Fruit fly (Drosophila melanogaster) whole organism, prepupa: ENCODE data around the gene Tbc1d22.

Experiments used
- Blimp-1 ChIP-seq: fragments of 200-800 bp; sonication (Bioruptor generic); optimal IDR thresholded peaks from 3 replicates; lab custom pipeline; 2017; ENCODE audit warnings: missing biosample characterization, missing genetic modification characterization, mild to moderate bottlenecking, moderate library complexity, missing genetic modification reagents
- CG10631 ChIP-seq: fragments of 200-800 bp; sonication (Bioruptor generic); optimal IDR thresholded peaks from 2 replicates; lab custom pipeline; 2016; ENCODE audit warnings: missing biosample characterization, missing genetic modification characterization
- CG11762 ChIP-seq: fragments of 200-800 bp; sonication (Bioruptor generic); optimal IDR thresholded peaks from 3 replicates; lab custom pipeline; 2016; ENCODE audit warnings: missing biosample characterization, missing genetic modification characterization; ENCODE audit not compliant: insufficient read depth
- CG11902 ChIP-seq: fragments of 200-800 bp; sonication (Bioruptor generic); optimal IDR thresholded peaks from 3 replicates; lab custom pipeline; 2016; ENCODE audit warnings: missing biosample characterization, missing genetic modification characterization
- CG1621 ChIP-seq: fragments of 200-800 bp; sonication (Bioruptor generic); optimal IDR thresholded peaks from 3 replicates; lab custom pipeline; 2018; ENCODE audit warnings: missing biosample characterization, mild to moderate bottlenecking, missing genetic modification characterization
- CG16779 ChIP-seq: fragments of 200-800 bp; sonication (Bioruptor generic); optimal IDR thresholded peaks from 3 replicates; lab custom pipeline; 2017; ENCODE audit warnings: missing biosample characterization, mild to moderate bottlenecking, missing genetic modification characterization
- CG34406 ChIP-seq: fragments of 200-800 bp; sonication (Bioruptor generic); optimal IDR thresholded peaks from 3 replicates; lab custom pipeline; 2016; ENCODE audit warnings: missing biosample characterization, missing genetic modification characterization
- CG3919 ChIP-seq: fragments of 200-800 bp; sonication (Bioruptor generic); optimal IDR thresholded peaks from 3 replicates; lab custom pipeline; 2016; ENCODE audit warnings: missing biosample characterization, missing genetic modification characterization
- CG4318 ChIP-seq: fragments of 200-800 bp; sonication (Bioruptor generic); optimal IDR thresholded peaks from 3 replicates; lab custom pipeline; 2017; ENCODE audit warnings: missing biosample characterization, mild to moderate bottlenecking, missing genetic modification characterization
- CG6276 ChIP-seq: fragments of 200-800 bp; sonication (Bioruptor generic); optimal IDR thresholded peaks from 2 replicates; lab custom pipeline; 2017; ENCODE audit warnings: missing biosample characterization, mild to moderate bottlenecking, missing genetic modification characterization
- CG6792 ChIP-seq: fragments of 200-800 bp; sonication (Bioruptor generic); optimal IDR thresholded peaks from 3 replicates; lab custom pipeline; 2016; ENCODE audit warnings: missing biosample characterization, missing genetic modification characterization
- CG6808 ChIP-seq: fragments of 200-800 bp; sonication (Bioruptor generic); optimal IDR thresholded peaks from 3 replicates; lab custom pipeline; 2017; ENCODE audit warnings: missing biosample characterization, missing genetic modification characterization, mild to moderate bottlenecking, moderate library complexity, missing genetic modification reagents
- CG6854 ChIP-seq: fragments of 200-800 bp; sonication (Bioruptor generic); optimal IDR thresholded peaks from 2 replicates; lab custom pipeline; 2017; ENCODE audit warnings: missing biosample characterization, mild to moderate bottlenecking, missing genetic modification characterization
- CG8119 ChIP-seq: fragments of 200-800 bp; sonication (Bioruptor generic); IDR thresholded peaks from 3 replicates; pipeline ENCODE4 v1.3.6; 2022; ENCODE audit warnings: missing biosample characterization, missing genetic modification characterization
- CG8319 ChIP-seq: fragments of 200-800 bp; sonication (Bioruptor generic); optimal IDR thresholded peaks from 3 replicates; lab custom pipeline; 2016; ENCODE audit warnings: missing biosample characterization, missing genetic modification characterization
- CG9139 ChIP-seq: fragments of 200-800 bp; sonication (Bioruptor generic); optimal IDR thresholded peaks from 3 replicates; lab custom pipeline; 2017; ENCODE audit warnings: missing biosample characterization, mild to moderate bottlenecking, missing genetic modification characterization
- Eip93F ChIP-seq: fragments of 200-800 bp; sonication (Bioruptor generic); optimal IDR thresholded peaks from 2 replicates; lab custom pipeline; 2016; ENCODE audit warnings: missing biosample characterization, mild to moderate bottlenecking, missing genetic modification characterization
- Ets21C ChIP-seq: fragments of 200-800 bp; sonication (Bioruptor generic); optimal IDR thresholded peaks from 3 replicates; lab custom pipeline; 2016; ENCODE audit warnings: missing biosample characterization, missing genetic modification characterization
- Ets96B ChIP-seq: fragments of 200-800 bp; optimal IDR thresholded peaks from 2 replicates; lab custom pipeline; 2019; ENCODE audit warnings: missing biosample characterization, mild to moderate bottlenecking, missing genetic modification characterization, moderate library complexity
- Gug ChIP-seq: fragments of 200-800 bp; sonication (Bioruptor generic); IDR thresholded peaks from 2 replicates; pipeline ENCODE4 v1.3.6; 2022; ENCODE audit warnings: missing biosample characterization, missing genetic modification characterization
- Hr38 ChIP-seq: sonication (Bioruptor generic); optimal IDR thresholded peaks from 2 replicates; lab custom pipeline; 2016; ENCODE audit warnings: missing biosample characterization, missing genetic modification characterization
- Hr39 ChIP-seq: fragments of 200-800 bp; sonication (Bioruptor generic); optimal IDR thresholded peaks from 2 replicates; lab custom pipeline; 2016; ENCODE audit warnings: missing biosample characterization, missing genetic modification characterization
- Hr4 ChIP-seq: fragments of 200-800 bp; sonication (Bioruptor generic); optimal IDR thresholded peaks from 3 replicates; lab custom pipeline; 2016; ENCODE audit warnings: missing biosample characterization, missing genetic modification characterization
- Lpt ChIP-seq: fragments of 200-800 bp; sonication (Bioruptor generic); optimal IDR thresholded peaks from 3 replicates; lab custom pipeline; 2016; ENCODE audit warnings: missing biosample characterization, missing genetic modification characterization
- Smox ChIP-seq: fragments of 200-800 bp; sonication (Bioruptor generic); optimal IDR thresholded peaks from 3 replicates; lab custom pipeline; 2016; ENCODE audit warnings: missing biosample characterization, missing genetic modification characterization
- Sox102F ChIP-seq: fragments of 200-800 bp; sonication (Bioruptor generic); optimal IDR thresholded peaks from 2 replicates; lab custom pipeline; 2016; ENCODE audit warnings: missing biosample characterization, mild to moderate bottlenecking, missing genetic modification characterization
- Sox14 ChIP-seq: fragments of 200-800 bp; sonication (Bioruptor generic); optimal IDR thresholded peaks from 3 replicates; lab custom pipeline; 2016; ENCODE audit warnings: missing biosample characterization, missing genetic modification characterization
- Sox15 ChIP-seq: fragments of 200-800 bp; sonication (Bioruptor generic); optimal IDR thresholded peaks from 3 replicates; lab custom pipeline; 2016; ENCODE audit warnings: missing biosample characterization, missing genetic modification characterization
- achi ChIP-seq: fragments of 200-800 bp; sonication (Bioruptor generic); optimal IDR thresholded peaks from 3 replicates; lab custom pipeline; 2016; ENCODE audit warnings: missing biosample characterization, missing genetic modification characterization
- acj6 ChIP-seq: fragments of 200-800 bp; sonication (Bioruptor generic); optimal IDR thresholded peaks from 3 replicates; lab custom pipeline; 2016; ENCODE audit warnings: missing biosample characterization, missing genetic modification characterization
- cyc ChIP-seq: fragments of 200-800 bp; sonication (Bioruptor generic); optimal IDR thresholded peaks from 3 replicates; lab custom pipeline; 2016; ENCODE audit warnings: missing biosample characterization, missing genetic modification characterization
- dac ChIP-seq: fragments of 200-800 bp; sonication (Bioruptor generic); optimal IDR thresholded peaks from 2 replicates; lab custom pipeline; 2017; ENCODE audit warnings: missing biosample characterization, mild to moderate bottlenecking, missing genetic modification characterization
- dsx ChIP-seq: fragments of 200-800 bp; optimal IDR thresholded peaks from 3 replicates; lab custom pipeline; 2019; ENCODE audit warnings: missing biosample characterization, mild to moderate bottlenecking, missing genetic modification characterization, moderate library complexity; ENCODE audit not compliant: poor library complexity, severe bottlenecking
- eg ChIP-seq: fragments of 200-800 bp; sonication (Bioruptor generic); IDR thresholded peaks from 3 replicates; pipeline ENCODE4 v1.3.6; 2022; ENCODE audit warnings: missing biosample characterization, missing genetic modification characterization
- fd59A ChIP-seq: fragments of 200-800 bp; sonication (Bioruptor generic); optimal IDR thresholded peaks from 2 replicates; lab custom pipeline; 2017; ENCODE audit warnings: missing biosample characterization, mild to moderate bottlenecking, missing genetic modification characterization, missing genetic modification reagents
- fkh ChIP-seq: fragments of 200-800 bp; sonication (Bioruptor generic); optimal IDR thresholded peaks from 3 replicates; lab custom pipeline; 2017; ENCODE audit warnings: missing biosample characterization, mild to moderate bottlenecking, missing genetic modification characterization, moderate library complexity
- lz ChIP-seq: fragments of 200-800 bp; sonication (Bioruptor generic); optimal IDR thresholded peaks from 3 replicates; lab custom pipeline; 2016; ENCODE audit warnings: missing biosample characterization, missing genetic modification characterization
- pdm3 ChIP-seq: fragments of 200-800 bp; sonication (Bioruptor generic); optimal IDR thresholded peaks from 3 replicates; lab custom pipeline; 2016; ENCODE audit warnings: missing biosample characterization, missing genetic modification characterization
- salr ChIP-seq, 2 experiments: fragments of 200-800 bp; sonication (Bioruptor generic); optimal IDR thresholded peaks; 3 replicates each; lab custom pipeline; 2016 to 2018; ENCODE audit warnings: missing biosample characterization in 2 of 2, missing genetic modification characterization in 2 of 2, mild to moderate bottlenecking in 1 of 2
- topi ChIP-seq: fragments of 200-800 bp; sonication (Bioruptor generic); optimal IDR thresholded peaks from 3 replicates; lab custom pipeline; 2016; ENCODE audit warnings: missing biosample characterization, missing genetic modification characterization
- vri ChIP-seq: fragments of 200-800 bp; sonication (Bioruptor generic); optimal IDR thresholded peaks from 3 replicates; lab custom pipeline; 2016; ENCODE audit warnings: missing biosample characterization, mild to moderate bottlenecking, missing genetic modification characterization

Tbc1d22 gene

dm6 chr3R:21069742-21070141 lies 32.3 kb upstream of the Tbc1d22 start:
- TF ChIP-seq Lpt (GFP tag; lab: Kevin White, UChicago): no peak
- no peak for TF ChIP-seq acj6 (GFP tag; lab: Kevin White, UChicago)
- no peak for TF ChIP-seq CG11762 (GFP tag; lab: Kevin White, UChicago)
- no peak for TF ChIP-seq CG9139 (GFP tag; lab: Kevin White, UChicago)
- TF ChIP-seq Hr39 (GFP tag; lab: Kevin White, UChicago): no peak
- TF ChIP-seq Gug (GFP tag; lab: Robert Waterston, UW): no peak
- TF ChIP-seq cyc (GFP tag; lab: Kevin White, UChicago): no peak
- TF ChIP-seq CG8319 (GFP tag; lab: Kevin White, UChicago): no peak
- no peak for TF ChIP-seq Ets21C (GFP tag; lab: Kevin White, UChicago)
- TF ChIP-seq CG11902: no peak
- no peak for TF ChIP-seq Sox102F (GFP tag; lab: Kevin White, UChicago)
- TF ChIP-seq pdm3 (GFP tag; lab: Kevin White, UChicago): no peak
- no peak for TF ChIP-seq CG8119 (GFP tag; lab: Robert Waterston, UW)
- TF ChIP-seq salr (GFP tag; optimal IDR thresholded peaks at IDR 0.05; lab: Kevin White, UChicago): no peak
- no peak for TF ChIP-seq fkh (GFP tag; lab: Kevin White, UChicago)
- no peak for TF ChIP-seq CG6808 (GFP tag; lab: Kevin White, UChicago)

DNA sequence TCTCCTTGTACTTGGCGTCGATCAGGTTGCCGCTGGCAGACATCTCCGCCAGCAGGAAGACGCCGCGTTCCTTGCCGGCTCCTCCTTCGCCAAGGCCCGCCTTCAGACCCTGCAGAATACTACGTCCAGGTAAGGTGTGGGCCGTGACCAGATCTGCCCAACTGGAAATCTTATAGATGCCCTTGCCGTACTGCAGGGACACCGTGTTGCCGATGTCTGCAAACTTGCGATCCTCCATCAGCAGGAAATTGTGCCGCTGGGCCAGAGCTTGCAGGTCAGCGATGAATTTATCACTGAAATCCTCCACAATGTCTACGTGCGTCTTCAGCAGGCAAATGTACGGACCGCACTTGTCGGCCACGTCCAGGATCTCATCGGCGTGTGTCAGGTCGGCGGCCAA lies 30.7 kb upstream of the Tbc1d22 start:
- TF ChIP-seq Sox102F (GFP tag; lab: Kevin White, UChicago) (no peak), lz (GFP tag; lab: Kevin White, UChicago) (no peak), CG10631 (GFP tag; lab: Kevin White, UChicago) (no peak), fd59A (no peak), pdm3 (GFP tag; lab: Kevin White, UChicago) (no peak), Hr38 (no peak), achi (no peak), Smox (GFP tag; lab: Kevin White, UChicago) (no peak), Ets21C (GFP tag; lab: Kevin White, UChicago) (no peak), CG16779 (tag; lab: Kevin White, UChicago) (no peak), acj6 (GFP tag; lab: Kevin White, UChicago) (no peak), Blimp-1 (no peak), CG6808 (GFP tag; lab: Kevin White, UChicago) (no peak)

DNA sequence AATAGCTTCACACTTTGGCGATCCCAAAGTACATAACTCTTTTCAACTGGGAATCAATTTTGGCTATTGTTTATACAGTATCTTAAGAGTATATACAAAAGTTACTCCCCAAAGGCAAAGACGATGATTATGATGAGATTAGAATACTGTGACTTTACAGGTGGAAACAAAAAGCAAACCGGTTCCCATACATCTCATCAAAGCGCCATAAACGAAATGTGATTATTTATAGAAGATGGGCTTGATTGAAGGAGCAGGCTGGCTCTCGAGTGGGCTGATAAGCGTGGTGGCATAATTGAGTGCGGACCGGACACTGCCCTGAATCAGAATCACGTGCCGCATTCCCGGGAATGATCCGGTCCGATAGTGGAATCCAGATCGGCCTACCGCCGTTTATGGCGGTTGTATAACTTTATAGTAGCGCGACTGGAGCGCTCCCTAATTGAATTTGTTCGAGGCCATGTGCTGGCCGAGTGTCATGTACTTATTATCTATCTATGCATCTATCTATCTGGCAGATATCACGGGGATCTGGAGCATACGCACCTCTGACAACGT lies 30.0 kb upstream of the Tbc1d22 start:
- TF ChIP-seq Ets96B (tag; lab: Kevin White, UChicago) (no peak), CG6792 (no peak), Hr38 (no peak), CG16779 (tag; lab: Kevin White, UChicago) (no peak), Lpt (GFP tag; lab: Kevin White, UChicago) (no peak), achi (no peak), CG6854 (no peak), salr (GFP tag; optimal IDR thresholded peaks at IDR 0.05; lab: Kevin White, UChicago) (no peak), Sox14 (GFP tag; lab: Kevin White, UChicago) (no peak), CG11762 (GFP tag; lab: Kevin White, UChicago) (no peak), CG6276 (no peak), CG3919 (GFP tag; lab: Kevin White, UChicago) (no peak), acj6 (GFP tag; lab: Kevin White, UChicago) (no peak), vri (GFP tag; lab: Kevin White, UChicago) (no peak), topi (GFP tag; lab: Kevin White, UChicago) (no peak), eg (no peak), lz (GFP tag; lab: Kevin White, UChicago) (no peak), CG34406 (GFP tag; lab: Kevin White, UChicago) (no peak), pdm3 (GFP tag; lab: Kevin White, UChicago) (no peak), Hr4 (GFP tag; lab: Kevin White, UChicago) (no peak)

DNA sequence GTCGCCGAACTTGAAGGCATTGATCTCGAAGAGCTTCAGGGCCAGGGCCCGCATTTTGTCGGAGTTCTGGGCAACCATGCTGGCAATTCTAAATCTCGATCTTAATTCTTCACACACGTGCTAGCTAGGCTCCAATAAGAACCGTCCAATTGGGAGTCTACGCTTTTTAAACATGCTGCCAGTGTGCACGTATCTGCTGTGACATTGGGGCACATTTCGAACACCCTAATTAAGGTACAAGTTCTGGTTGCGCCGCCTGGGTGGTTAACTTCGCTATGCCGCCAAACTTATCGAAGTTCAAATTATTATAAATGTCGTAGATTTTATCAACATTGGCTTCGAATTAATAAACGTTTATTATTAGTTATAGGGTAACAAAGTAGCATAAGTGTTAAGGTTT lies 28.9 kb upstream of the Tbc1d22 start, which contains the start of gene r-l:
r-l (minus strand) TSS at position 179 of the 400 bp plus-strand sequence.
- TF ChIP-seq CG16779 (tag; lab: Kevin White, UChicago): no peak
- TF ChIP-seq Sox14 (GFP tag; lab: Kevin White, UChicago): no peak
- TF ChIP-seq Sox15 (GFP tag; lab: Kevin White, UChicago): no peak
- no peak for TF ChIP-seq CG1621
- no peak for TF ChIP-seq CG6854
- TF ChIP-seq Hr39 (GFP tag; lab: Kevin White, UChicago): no peak
- no peak for TF ChIP-seq Eip93F
- TF ChIP-seq fd59A: no peak
- TF ChIP-seq CG11762 (GFP tag; lab: Kevin White, UChicago): no peak
- no peak for TF ChIP-seq CG4318 (GFP tag; lab: Kevin White, UChicago)
- no peak for TF ChIP-seq dac (GFP tag; lab: Kevin White, UChicago)
- no peak for TF ChIP-seq pdm3 (GFP tag; lab: Kevin White, UChicago)
- no peak for TF ChIP-seq CG10631 (GFP tag; lab: Kevin White, UChicago)
- TF ChIP-seq dsx (GFP tag; lab: Kevin White, UChicago): no peak
- TF ChIP-seq Ets96B (tag; lab: Kevin White, UChicago): no peak
